Worm (Caenorhabditis elegans) whole organism, L4 larva: ENCODE measurements around the gene hic-1.

ENCODE experiments used
- Y5F2A.4 ChIP-seq: fragments of 200-800 bp; sonication (Bioruptor generic); optimal IDR thresholded peaks from 2 replicates; lab custom pipeline; 2018; ENCODE audit warnings: mild to moderate bottlenecking, missing genetic modification characterization, missing compliant biosample characterization
- aha-1 ChIP-seq: fragments of 150-350 bp; peaks from one replicate; lab custom pipeline; 2014; ENCODE audit warnings: missing biosample characterization, missing genetic modification characterization
- daf-12 ChIP-seq: fragments of 150-350 bp; optimal IDR thresholded peaks from 2 replicates; lab custom pipeline; 2014; ENCODE audit warnings: missing biosample characterization, missing genetic modification reagents, missing genetic modification characterization
- duxl-1 ChIP-seq: sonication (generic microtip); optimal IDR thresholded peaks from 2 replicates; lab custom pipeline; 2016; ENCODE audit warnings: mild to moderate bottlenecking, missing genetic modification characterization, moderate library complexity, missing compliant biosample characterization; ENCODE audit not compliant: poor library complexity
- egl-27 ChIP-seq: sonication (generic microtip); optimal IDR thresholded peaks from 3 replicates; lab custom pipeline; 2017; ENCODE audit warnings: missing biosample characterization, missing genetic modification reagents, missing genetic modification characterization
- mes-2 ChIP-seq: sonication (generic microtip); optimal IDR thresholded peaks from 2 replicates; lab custom pipeline; 2016; ENCODE audit warnings: missing genotype, mild to moderate bottlenecking, missing genetic modification characterization, missing compliant biosample characterization; ENCODE audit not compliant: poor library complexity, severe bottlenecking
- nhr-10 ChIP-seq: fragments of 150-350 bp; optimal IDR thresholded peaks from 2 replicates; lab custom pipeline; 2014; ENCODE audit warnings: missing biosample characterization, missing genetic modification characterization
- unc-62 ChIP-seq, 3 experiments: fragments of 150-350 bp in 1 of 3; sonication (generic microtip); optimal IDR thresholded peaks in 2 of 3; peaks in 1 of 3; 1 replicate in 1 of 3; 2 replicates in 2 of 3; lab custom pipeline; 2014 to 2017; ENCODE audit warnings: missing biosample characterization in 3 of 3, missing genetic modification characterization in 3 of 3, missing genetic modification reagents in 3 of 3, missing genotype in 1 of 3

ce11 chrX:6551679-6552078, 47.0 kb downstream of the hic-1 start:
- TF ChIP-seq mes-2 (tag; lab: Kevin White, UChicago) (peak; percentile 17), daf-12 (tag; lab: Kevin White, UChicago) (no peak), nhr-10 (tag; lab: Kevin White, UChicago) (no peak), egl-27 (tag; lab: Kevin White, UChicago) (no peak), aha-1 (tag; lab: Kevin White, UChicago) (no peak), Y5F2A.4 (GFP tag; lab: Kevin White, UChicago) (no peak), unc-62 (GFP tag; optimal IDR thresholded peaks at IDR 0.05 in 1 of 2; lab: Kevin White, UChicago) (no peak), unc-62 (tag; optimal IDR thresholded peaks at IDR 0.05; lab: Kevin White, UChicago) (no peak), duxl-1 (no peak)
